Worm (Caenorhabditis elegans) whole organism, dauer: ENCODE results near the gene irg-5.

Experiments used
- unc-62 ChIP-seq: sonication (generic microtip); optimal IDR thresholded peaks from 2 replicates; lab custom pipeline; 2017; ENCODE audit warnings: missing biosample characterization, missing genetic modification reagents, missing genetic modification characterization

The irg-5 gene

ce11 chrV:13751811-13752210 is 13.5 kb upstream of the irg-5 start, which contains the start of gene cld-9:
Gene cld-9 (minus strand): TSS chrV:13751891.
- no peak for TF ChIP-seq unc-62

- no peak for TF ChIP-seq unc-62
Observed at ce11 chrV:13748658-13749057, 10.4 kb upstream of the irg-5 start, which contains the start of gene F35E12.10. Gene F35E12.10 (minus strand): TSS chrV:13748758.

- TF ChIP-seq unc-62 = no peak
Observed at ce11 chrV:13744901-13745300, 6.6 kb upstream of the irg-5 start, which contains the start of gene F35E12.9. Gene F35E12.9 (minus strand): TSS chrV:13745127.

ce11 chrV:13739901-13740300 is 1.6 kb upstream of the irg-5 start:
- TF ChIP-seq unc-62 = no peak

- no peak for TF ChIP-seq unc-62
Observed at ce11 chrV:13736147-13736546, 2.1 kb downstream of the irg-5 start, which contains the start of gene F35E12.6. Gene F35E12.6 (minus strand): TSS chrV:13736247.

- no peak for TF ChIP-seq unc-62
Observed at ce11 chrV:13730762-13731161, 7.5 kb downstream of the irg-5 start, which contains the start of gene dct-17. Gene dct-17 (minus strand): TSS chrV:13730784.

- no peak for TF ChIP-seq unc-62
Observed at ce11 chrV:13725574-13725973, 12.7 kb downstream of the irg-5 start, which contains the start of gene fbxa-181. Gene fbxa-181 (plus strand): TSS chrV:13725874.

ce11 chrV:13724781-13725180 is 13.5 kb downstream of the irg-5 start, which contains the start of gene F35E12.2:
Gene F35E12.2 (minus strand): TSS chrV:13724881.
- TF ChIP-seq unc-62 = no peak

- no peak for TF ChIP-seq unc-62
Observed at ce11 chrV:13716531-13716930, 21.7 kb downstream of the irg-5 start, which contains the start of gene T01D3.6. Gene T01D3.6 (plus strand): TSS chrV:13716824.

ce11 chrV:13715223-13715686 is 23.0 kb downstream of the irg-5 start, which contains the start of gene zipt-9:
Gene zipt-9 (minus strand): TSS chrV:13715273.
- no peak for TF ChIP-seq unc-62

- TF ChIP-seq unc-62 = no peak
Observed at ce11 chrV:13711060-13711459, 27.2 kb downstream of the irg-5 start, which contains the start of gene srx-96. Gene srx-96 (plus strand): TSS chrV:13711360.

ce11 chrV:13707295-13707694 is 31.0 kb downstream of the irg-5 start, which contains the start of gene hlh-34:
Gene hlh-34 (minus strand): TSS chrV:13707395.
- TF ChIP-seq unc-62 = no peak

- TF ChIP-seq unc-62 = no peak
Observed at ce11 chrV:13703960-13704359, 34.3 kb downstream of the irg-5 start, which contains the start of gene T01D3.3. Gene T01D3.3 (plus strand): TSS chrV:13704271.

ce11 chrV:13694103-13694502 is 44.2 kb downstream of the irg-5 start:
- no peak for TF ChIP-seq unc-62

ce11 chrV:13690276-13690675 is 48.0 kb downstream of the irg-5 start:
- TF ChIP-seq unc-62 = no peak

ce11 chrV:13689592-13689991 is 48.7 kb downstream of the irg-5 start, which contains the start of gene T01D3.1:
Gene T01D3.1 (plus strand): TSS chrV:13689892.
- no peak for TF ChIP-seq unc-62

ce11 chrV:13687504-13687903 is 50.8 kb downstream of the irg-5 start:
- no peak for TF ChIP-seq unc-62
